Fruit fly (Drosophila melanogaster) whole organism, embryonic: Measurements from ENCODE around the gene SkpD.

Source experiments
- Aef1 ChIP-seq: fragments of 200-800 bp; sonication (Bioruptor generic); IDR thresholded peaks from 3 replicates; pipeline ENCODE4 v1.3.6; 2022; ENCODE audit warnings: missing biosample characterization, missing genetic modification characterization
- Bgb ChIP-seq: fragments of 200-800 bp; sonication (Bioruptor generic); IDR thresholded peaks from 2 replicates; pipeline ENCODE4 v1.3.6; 2022; ENCODE audit warnings: missing biosample characterization, missing genetic modification characterization; ENCODE audit not compliant: partially characterized antibody
- Blimp-1 ChIP-seq: fragments of 200-800 bp; sonication (Bioruptor generic); optimal IDR thresholded peaks from 3 replicates; lab custom pipeline; 2018; ENCODE audit warnings: missing biosample characterization, missing genetic modification characterization, mild to moderate bottlenecking, moderate library complexity, missing genetic modification reagents
- CG10274 ChIP-seq: fragments of 200-800 bp; sonication (Bioruptor generic); optimal IDR thresholded peaks from 3 replicates; lab custom pipeline; 2017; ENCODE audit warnings: missing biosample characterization, mild to moderate bottlenecking, missing genetic modification characterization
- CG14050 ChIP-seq: fragments of 200-800 bp; sonication (Bioruptor generic); IDR thresholded peaks from 3 replicates; pipeline ENCODE4 v1.3.6; 2022; ENCODE audit warnings: missing biosample characterization, missing genetic modification characterization
- CG18011 ChIP-seq: fragments of 200-800 bp; sonication (Bioruptor generic); optimal IDR thresholded peaks from 2 replicates; lab custom pipeline; 2017; ENCODE audit warnings: missing biosample characterization, missing genetic modification characterization, mild to moderate bottlenecking, moderate library complexity, missing genotype
- CG18619 ChIP-seq: fragments of 200-800 bp; sonication (Bioruptor generic); optimal IDR thresholded peaks from 3 replicates; lab custom pipeline; 2017; ENCODE audit warnings: missing biosample characterization, mild to moderate bottlenecking, missing genetic modification characterization
- CG2875 ChIP-seq: fragments of 200-800 bp; sonication (Bioruptor generic); optimal IDR thresholded peaks from 2 replicates; lab custom pipeline; 2017; ENCODE audit warnings: missing biosample characterization, mild to moderate bottlenecking, missing genetic modification characterization, missing genetic modification reagents
- CG30403 ChIP-seq: fragments of 200-800 bp; sonication (Bioruptor generic); optimal IDR thresholded peaks from 3 replicates; lab custom pipeline; 2016; ENCODE audit warnings: missing biosample characterization, missing genetic modification characterization
- CG30431 ChIP-seq: fragments of 200-800 bp; sonication (Bioruptor generic); optimal IDR thresholded peaks from 2 replicates; lab custom pipeline; 2017; ENCODE audit warnings: missing biosample characterization, missing genetic modification characterization
- CG32772 ChIP-seq: fragments of 200-800 bp; sonication (Bioruptor generic); IDR thresholded peaks from 2 replicates; pipeline ENCODE4 v1.3.6; 2022; ENCODE audit warnings: missing biosample characterization, missing genetic modification characterization
- CG34422 ChIP-seq: fragments of 200-800 bp; sonication (Bioruptor generic); IDR thresholded peaks from 3 replicates; pipeline ENCODE4 v1.3.6; 2022; ENCODE audit warnings: missing biosample characterization, missing genetic modification characterization
- CG6689 ChIP-seq: fragments of 200-800 bp; sonication (Bioruptor generic); IDR thresholded peaks from 2 replicates; pipeline ENCODE4 v1.3.6; 2022; ENCODE audit warnings: missing biosample characterization, missing genetic modification characterization
- CG6791 ChIP-seq: fragments of 200-800 bp; sonication (Bioruptor generic); IDR thresholded peaks from 3 replicates; pipeline ENCODE4 v1.3.6; 2022; ENCODE audit warnings: missing biosample characterization, missing genetic modification characterization; ENCODE audit not compliant: partially characterized antibody
- CG6813 ChIP-seq: fragments of 200-800 bp; sonication (Bioruptor generic); optimal IDR thresholded peaks from 2 replicates; lab custom pipeline; 2017; ENCODE audit warnings: missing biosample characterization, missing genetic modification characterization, mild to moderate bottlenecking, moderate library complexity, missing genetic modification reagents
- CG7271 ChIP-seq: fragments of 200-800 bp; sonication (Bioruptor generic); optimal IDR thresholded peaks from 2 replicates; lab custom pipeline; 2018; ENCODE audit warnings: missing biosample characterization, mild to moderate bottlenecking, missing genetic modification characterization, moderate library complexity
- CG7963 ChIP-seq: fragments of 200-800 bp; sonication (Bioruptor generic); IDR thresholded peaks from 3 replicates; pipeline ENCODE4 v1.3.6; 2022; ENCODE audit warnings: missing biosample characterization, missing genetic modification characterization; ENCODE audit not compliant: partially characterized antibody
- CG7987 ChIP-seq: fragments of 200-800 bp; sonication (Bioruptor generic); optimal IDR thresholded peaks from 2 replicates; lab custom pipeline; 2018; ENCODE audit warnings: missing biosample characterization, mild to moderate bottlenecking, missing genetic modification characterization, moderate library complexity
- CG8765 ChIP-seq: fragments of 200-800 bp; sonication (Bioruptor generic); IDR thresholded peaks from 2 replicates; pipeline ENCODE4 v1.3.6; 2022; ENCODE audit warnings: missing biosample characterization, missing genetic modification characterization
- Doc2 ChIP-seq: fragments of 200-800 bp; sonication (Bioruptor generic); IDR thresholded peaks from 2 replicates; pipeline ENCODE4 v1.3.6; 2022; ENCODE audit warnings: missing biosample characterization, missing genetic modification characterization
- GATAe ChIP-seq: fragments of 200-800 bp; sonication (Bioruptor generic); conservative IDR thresholded peaks from 2 replicates; pipeline ENCODE4 v1.3.6; 2022; ENCODE audit warnings: missing biosample characterization, missing genetic modification characterization
- HLH4C ChIP-seq: fragments of 200-800 bp; sonication (Bioruptor generic); IDR thresholded peaks from 3 replicates; pipeline ENCODE4 v1.3.6; 2022; ENCODE audit warnings: missing biosample characterization, missing genetic modification characterization; ENCODE audit not compliant: partially characterized antibody
- NFAT ChIP-seq: fragments of 200-800 bp; sonication (Bioruptor generic); IDR thresholded peaks from 2 replicates; pipeline ENCODE4 v1.3.6; 2022; ENCODE audit warnings: missing biosample characterization, missing genetic modification characterization
- NK7.1 ChIP-seq: fragments of 200-800 bp; sonication (Bioruptor generic); optimal IDR thresholded peaks from 3 replicates; lab custom pipeline; 2016; ENCODE audit warnings: missing biosample characterization, missing genetic modification characterization
- NfI ChIP-seq: fragments of 200-800 bp; sonication (Bioruptor generic); optimal IDR thresholded peaks from 3 replicates; lab custom pipeline; 2018; ENCODE audit warnings: missing biosample characterization, mild to moderate bottlenecking, missing genetic modification characterization, moderate library complexity
- Pdp1 ChIP-seq, 2 experiments: fragments of 200-800 bp; sonication (Bioruptor generic); optimal IDR thresholded peaks; 3 replicates each; lab custom pipeline; 2016; ENCODE audit warnings: missing biosample characterization in 2 of 2, missing genetic modification characterization in 2 of 2, mild to moderate bottlenecking in 1 of 2, moderate library complexity in 1 of 2
- TFAM ChIP-seq: fragments of 200-800 bp; sonication (Bioruptor generic); optimal IDR thresholded peaks from 2 replicates; lab custom pipeline; 2017; ENCODE audit warnings: missing biosample characterization, missing genetic modification characterization, inconsistent platforms
- Taf1 ChIP-seq: fragments of 200-800 bp; sonication (Bioruptor generic); IDR thresholded peaks from 2 replicates; pipeline ENCODE4 v1.3.6; 2022; ENCODE audit warnings: missing biosample characterization, missing genetic modification characterization
- Trl ChIP-seq, 3 experiments: fragments of >200 bp in 2 of 3; fragments of 200-800 bp in 1 of 3; sonication (Bioruptor generic) in 1 of 3; optimal IDR thresholded peaks; 2 replicates in 1 of 3; 3 replicates in 2 of 3; lab custom pipeline; 2016 to 2017; ENCODE audit warnings: missing biosample characterization in 1 of 3, missing genetic modification characterization in 1 of 3
- Xrp1 ChIP-seq: fragments of 200-800 bp; sonication (Bioruptor generic); IDR thresholded peaks from 2 replicates; pipeline ENCODE4 v1.3.6; 2022; ENCODE audit warnings: missing biosample characterization, missing genetic modification characterization
- YL-1 ChIP-seq: fragments of 200-800 bp; sonication (Bioruptor generic); optimal IDR thresholded peaks from 3 replicates; lab custom pipeline; 2017; ENCODE audit warnings: missing biosample characterization, mild to moderate bottlenecking, missing genetic modification characterization
- az2 ChIP-seq: fragments of 200-800 bp; sonication (Bioruptor generic); optimal IDR thresholded peaks from 3 replicates; lab custom pipeline; 2016; ENCODE audit warnings: missing biosample characterization, missing genetic modification characterization
- btn ChIP-seq: fragments of 200-800 bp; sonication (Bioruptor generic); optimal IDR thresholded peaks from 2 replicates; lab custom pipeline; 2016; ENCODE audit warnings: missing biosample characterization, missing genetic modification characterization
- cwo ChIP-seq: fragments of 200-800 bp; sonication (Bioruptor generic); optimal IDR thresholded peaks from 3 replicates; lab custom pipeline; 2017; ENCODE audit warnings: missing biosample characterization, missing genetic modification characterization, mild to moderate bottlenecking, moderate library complexity, missing genetic modification reagents
- dm ChIP-seq: fragments of 200-800 bp; sonication (Bioruptor generic); optimal IDR thresholded peaks from 3 replicates; lab custom pipeline; 2016; ENCODE audit warnings: missing biosample characterization, missing genetic modification characterization
- dmrt99B ChIP-seq: fragments of 200-800 bp; sonication (Bioruptor generic); optimal IDR thresholded peaks from 2 replicates; lab custom pipeline; 2018; ENCODE audit warnings: missing biosample characterization, mild to moderate bottlenecking, missing genetic modification characterization, moderate library complexity
- dysf ChIP-seq: fragments of 200-800 bp; sonication (Bioruptor generic); IDR thresholded peaks from 3 replicates; pipeline ENCODE4 v1.3.6; 2022; ENCODE audit warnings: missing biosample characterization, missing genetic modification characterization
- gcm2 ChIP-seq: fragments of 200-800 bp; sonication (Bioruptor generic); optimal IDR thresholded peaks from 2 replicates; lab custom pipeline; 2016; ENCODE audit warnings: missing biosample characterization, missing genetic modification characterization
- hb ChIP-seq: fragments of 200-800 bp; sonication (Bioruptor generic); IDR thresholded peaks from 3 replicates; pipeline ENCODE4 v1.3.6; 2022; ENCODE audit warnings: missing biosample characterization, missing genetic modification characterization; ENCODE audit not compliant: partially characterized antibody
- knrl ChIP-seq: fragments of 200-800 bp; sonication (Bioruptor generic); IDR thresholded peaks from 3 replicates; pipeline ENCODE4 v1.3.6; 2022; ENCODE audit warnings: missing biosample characterization, missing genetic modification characterization; ENCODE audit not compliant: partially characterized antibody
- mirr ChIP-seq: fragments of 200-800 bp; sonication (Bioruptor generic); optimal IDR thresholded peaks from 3 replicates; lab custom pipeline; 2018; ENCODE audit warnings: missing biosample characterization, mild to moderate bottlenecking, missing genetic modification characterization
- odd ChIP-seq: fragments of 200-800 bp; sonication (Bioruptor generic); optimal IDR thresholded peaks from 2 replicates; lab custom pipeline; 2017; ENCODE audit warnings: missing biosample characterization, mild to moderate bottlenecking, missing genetic modification characterization
- sens ChIP-seq: fragments of 200-800 bp; sonication (Bioruptor generic); peaks from one replicate; lab custom pipeline; 2016; ENCODE audit warnings: missing biosample characterization, missing genetic modification characterization
- sisA ChIP-seq: fragments of 200-800 bp; sonication (Bioruptor generic); IDR thresholded peaks from 2 replicates; pipeline ENCODE4 v1.3.6; 2022; ENCODE audit warnings: missing biosample characterization, missing genetic modification characterization
- slbo ChIP-seq: fragments of 200-800 bp; sonication (Bioruptor generic); IDR thresholded peaks from 2 replicates; pipeline ENCODE4 v1.3.6; 2022; ENCODE audit warnings: missing biosample characterization, missing genetic modification characterization
- slou ChIP-seq: fragments of 200-800 bp; sonication (Bioruptor generic); optimal IDR thresholded peaks from 3 replicates; lab custom pipeline; 2016; ENCODE audit warnings: missing biosample characterization, missing genetic modification characterization
- sna ChIP-seq: fragments of 200-800 bp; sonication (Bioruptor generic); IDR thresholded peaks from 2 replicates; pipeline ENCODE4 v1.3.6; 2022; ENCODE audit warnings: missing biosample characterization, missing genetic modification characterization; ENCODE audit not compliant: partially characterized antibody
- so ChIP-seq: fragments of 200-800 bp; sonication (Bioruptor generic); IDR thresholded peaks from 3 replicates; pipeline ENCODE4 v1.3.6; 2022; ENCODE audit warnings: missing biosample characterization, missing genetic modification characterization
- trh ChIP-seq: fragments of 200-800 bp; sonication (Bioruptor generic); optimal IDR thresholded peaks from 2 replicates; lab custom pipeline; 2016; ENCODE audit warnings: missing biosample characterization, missing genetic modification characterization
- zfh1 ChIP-seq: fragments of 200-800 bp; sonication (Bioruptor generic); IDR thresholded peaks from 3 replicates; pipeline ENCODE4 v1.3.6; 2022; ENCODE audit warnings: missing biosample characterization, missing genetic modification characterization

Gene SkpD

dm6 chrX:19851989-19852307 is 39.4 kb downstream of the SkpD start, which contains the start of the genes pico and Nup205 (continued):
- TF ChIP-seq CG7963 (GFP tag; lab: Robert Waterston, UW) (peak; percentile 75), dysf (GFP tag; lab: Robert Waterston, UW) (no peak), odd (GFP tag; lab: Kevin White, UChicago) (no peak), CG6791 (GFP tag; lab: Robert Waterston, UW) (peak; percentile 86), mirr (GFP tag; lab: Kevin White, UChicago) (peak; percentile 52), GATAe (GFP tag; lab: Robert Waterston, UW) (no peak), dm (GFP tag; lab: Kevin White, UChicago) (peak; percentile 64), hb (GFP tag; lab: Robert Waterston, UW) (peak; percentile 68; the same call in 1 of the 3 replicates), CG32772 (GFP tag; lab: Robert Waterston, UW) (no peak; the same call in 1 of the 2 replicates), Blimp-1 (no peak), knrl (GFP tag; lab: Robert Waterston, UW) (peak; percentile 84), Trl (optimal IDR thresholded peaks at IDR 0.05; lab: Kevin White, UChicago) (no peak), Trl (GFP tag; optimal IDR thresholded peaks at IDR 0.05; lab: Kevin White, UChicago) (peak; percentile 30), CG7271 (tag; lab: Kevin White, UChicago) (no peak), Doc2 (GFP tag; lab: Robert Waterston, UW) (no peak), sisA (GFP tag; lab: Robert Waterston, UW) (peak; percentile 17; the same call in 1 of the 2 replicates), sna (GFP tag; lab: Robert Waterston, UW) (peak; percentile 75), CG6689 (no peak), CG34422 (GFP tag; lab: Robert Waterston, UW) (peak; percentile 69; the same call in 2 of the 3 replicates), CG8765 (GFP tag; lab: Robert Waterston, UW) (no peak), HLH4C (GFP tag; lab: Robert Waterston, UW) (peak; percentile 75), Taf1 (GFP tag; lab: Robert Waterston, UW) (no peak), CG30431 (GFP tag; lab: Kevin White, UChicago) (no peak), trh (no peak), dmrt99B (no peak), YL-1 (peak; percentile 45), TFAM (GFP tag; lab: Kevin White, UChicago) (no peak), slou (GFP tag; lab: Kevin White, UChicago) (no peak), CG2875 (GFP tag; lab: Kevin White, UChicago) (no peak), so (GFP tag; lab: Robert Waterston, UW) (no peak), sens (GFP tag; lab: Kevin White, UChicago) (no peak), CG30403 (GFP tag; lab: Kevin White, UChicago) (peak; percentile 32), NK7.1 (GFP tag; lab: Kevin White, UChicago) (no peak), zfh1 (GFP tag; lab: Robert Waterston, UW) (0 out of 3 replicates have a peak, but pooled peaks have one; percentile 28), CG7987 (GFP tag; lab: Kevin White, UChicago) (peak; percentile 3), CG10274 (no peak), Pdp1 (GFP tag; optimal IDR thresholded peaks at IDR 0.05; lab: Kevin White, UChicago) (no peak), slbo (GFP tag; lab: Robert Waterston, UW) (peak; percentile 26; the same call in 1 of the 2 replicates), az2 (GFP tag; lab: Kevin White, UChicago) (no peak), Aef1 (GFP tag; lab: Robert Waterston, UW) (no peak), Xrp1 (no peak), CG18011 (GFP tag; lab: Kevin White, UChicago) (peak; percentile 5), cwo (peak; percentile 16), btn (GFP tag; lab: Kevin White, UChicago) (no peak), NFAT (GFP tag; lab: Robert Waterston, UW) (0 out of 2 replicates have a peak, but pooled peaks have one; percentile 12), NfI (peak; percentile 8), CG18619 (GFP tag; lab: Kevin White, UChicago) (no peak), CG14050 (GFP tag; lab: Robert Waterston, UW) (no peak), CG6813 (no peak), gcm2 (peak; percentile 24), Bgb (peak; percentile 92)
